Worm (Caenorhabditis elegans): ENCODE data around the gene arx-4.

Gene arx-4

ce11 chrIII:872373-872772, 10.3 kb downstream of the arx-4 start, which contains the start of the genes T24C4.3 and clc-20:
Gene T24C4.3, minus strand, starts transcription at chrIII:872473.
Gene clc-20, plus strand, starts transcription at chrIII:872583.
- no peak for TF ChIP-seq ceh-43 (GFP tag; optimal IDR thresholded peaks at IDR 0.05)

DNA sequence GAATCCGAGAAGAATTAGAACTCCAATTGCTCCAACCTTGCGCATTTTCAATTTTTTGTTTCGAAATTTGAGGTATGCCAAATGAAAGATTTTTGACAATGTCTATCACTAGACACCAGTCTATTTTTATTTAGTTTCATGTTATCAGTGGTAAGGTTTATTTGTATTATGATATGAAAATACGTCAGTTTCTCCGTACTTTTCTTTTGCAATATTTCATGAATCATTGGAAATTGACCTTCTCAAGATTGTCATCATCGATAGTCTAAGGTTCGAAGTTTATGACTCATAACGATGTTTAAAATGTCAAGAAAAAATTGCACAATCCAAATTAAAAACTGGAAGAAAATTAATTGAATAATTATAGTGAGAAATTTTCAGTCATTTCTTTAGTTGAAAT, 11.3 kb downstream of the arx-4 start, which contains the start of gene clc-19:
TSS of gene clc-19 (minus strand) at position 135 of the 400 bp plus-strand sequence.
- TF ChIP-seq ces-1 (GFP tag; optimal IDR thresholded peaks at IDR 0.05) (no peak), mep-1 (tag; optimal IDR thresholded peaks at IDR 0.05) (no peak), cnd-1 (tag; optimal IDR thresholded peaks at IDR 0.05) (no peak), unc-120 (tag; optimal IDR thresholded peaks at IDR 0.05; ENCODE audit: poor library complexity, severe bottlenecking) (no peak), blmp-1 (tag; optimal IDR thresholded peaks at IDR 0.05) (no peak), flh-1 (GFP tag; optimal IDR thresholded peaks at IDR 0.05) (no peak), nhr-28 (tag; optimal IDR thresholded peaks at IDR 0.05) (no peak), lin-32 (GFP tag; optimal IDR thresholded peaks at IDR 0.05) (no peak), nhr-237 (tag; optimal IDR thresholded peaks at IDR 0.05) (no peak), ceh-39 (tag; optimal IDR thresholded peaks at IDR 0.05) (no peak)

- TF ChIP-seq mls-2 (tag; optimal IDR thresholded peaks at IDR 0.05) (no peak), mep-1 (tag; optimal IDR thresholded peaks at IDR 0.05) (no peak)
Measured at ce11 chrIII:879634-880033, 17.5 kb downstream of the arx-4 start, which contains the start of the genes T24C4.5 and ucr-2.3. Gene T24C4.5, minus strand, starts transcription at chrIII:879734. Gene ucr-2.3, plus strand, starts transcription at chrIII:879860.

DNA sequence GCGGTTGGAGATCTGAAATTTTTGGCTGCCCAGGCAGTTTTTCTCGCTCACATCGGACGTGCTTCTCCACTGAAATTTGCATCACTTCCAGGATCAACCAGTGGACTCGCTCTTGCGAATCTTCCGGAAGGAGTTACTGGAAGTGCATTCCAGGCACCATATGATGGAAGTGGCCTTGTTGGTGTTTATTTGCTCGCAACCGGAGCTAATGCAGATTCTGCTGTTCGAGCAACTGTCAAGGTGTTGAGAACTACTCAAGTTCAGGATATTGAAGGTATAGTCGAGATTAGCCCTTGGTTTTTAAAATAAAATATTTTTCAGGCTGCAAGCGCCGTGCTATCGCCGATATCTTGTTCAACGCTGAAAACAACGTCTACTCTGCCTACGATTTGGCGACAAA, 18.7 kb downstream of the arx-4 start:
- no peak for TF ChIP-seq drap-1 (GFP tag; optimal IDR thresholded peaks at IDR 0.05)

DNA sequence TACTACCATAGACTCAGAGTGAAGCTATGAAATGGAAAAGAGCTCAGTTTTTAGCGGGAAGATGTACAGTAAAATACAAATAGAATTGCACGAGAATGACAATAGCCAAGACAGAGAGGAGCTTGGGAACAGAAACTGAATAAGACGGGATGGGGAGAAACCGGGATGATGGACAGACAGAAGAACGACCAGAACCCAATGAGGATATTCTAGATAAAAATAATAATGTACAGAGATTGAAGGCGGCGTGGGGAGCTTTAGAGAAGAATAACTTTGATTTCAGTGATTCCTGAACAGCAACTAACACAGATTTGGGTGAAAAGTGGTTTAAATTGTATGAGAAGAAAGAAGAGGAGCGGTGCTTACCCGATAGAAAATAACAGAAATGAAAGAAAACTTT, 19.4 kb downstream of the arx-4 start:
- TF ChIP-seq lin-32 (GFP tag; optimal IDR thresholded peaks at IDR 0.05) (no peak), lsy-2 (tag; optimal IDR thresholded peaks at IDR 0.05) (no peak), snpc-4 (tag; optimal IDR thresholded peaks at IDR 0.05) (no peak), nhr-12 (tag; optimal IDR thresholded peaks at IDR 0.05) (no peak), nhr-76 (tag; optimal IDR thresholded peaks at IDR 0.05) (no peak), nhr-237 (tag; optimal IDR thresholded peaks at IDR 0.05) (no peak), drap-1 (GFP tag; optimal IDR thresholded peaks at IDR 0.05) (no peak), blmp-1 (tag; optimal IDR thresholded peaks at IDR 0.05) (no peak), M03D4.4 (tag; optimal IDR thresholded peaks at IDR 0.05) (no peak), ztf-11 (tag; optimal IDR thresholded peaks at IDR 0.05) (no peak), sem-2 (GFP tag; optimal IDR thresholded peaks at IDR 0.05) (no peak), mep-1 (tag; optimal IDR thresholded peaks at IDR 0.05) (no peak), zip-8 (tag; optimal IDR thresholded peaks at IDR 0.05) (no peak), nhr-28 (tag; optimal IDR thresholded peaks at IDR 0.05) (no peak), tbx-8 (GFP tag; optimal IDR thresholded peaks at IDR 0.05) (no peak), lin-13 (tag; optimal IDR thresholded peaks at IDR 0.05) (no peak), ceh-83 (GFP tag; optimal IDR thresholded peaks at IDR 0.05) (no peak), flh-1 (GFP tag; optimal IDR thresholded peaks at IDR 0.05) (no peak)

ce11 chrIII:883595-883994, 21.5 kb downstream of the arx-4 start:
- TF ChIP-seq unc-120 (tag; optimal IDR thresholded peaks at IDR 0.05; ENCODE audit: poor library complexity, severe bottlenecking) (no peak), lsy-2 (tag; optimal IDR thresholded peaks at IDR 0.05) (no peak), nhr-12 (tag; optimal IDR thresholded peaks at IDR 0.05) (no peak), ham-2 (GFP tag; optimal IDR thresholded peaks at IDR 0.05) (no peak), sptf-1 (tag; optimal IDR thresholded peaks at IDR 0.05) (no peak), flh-1 (GFP tag; optimal IDR thresholded peaks at IDR 0.05) (no peak), mep-1 (tag; optimal IDR thresholded peaks at IDR 0.05) (no peak), elt-3 (tag; optimal IDR thresholded peaks at IDR 0.05) (no peak), ztf-11 (tag; optimal IDR thresholded peaks at IDR 0.05) (no peak), cnd-1 (tag; optimal IDR thresholded peaks at IDR 0.05) (no peak), lin-32 (GFP tag; optimal IDR thresholded peaks at IDR 0.05) (no peak), zip-8 (tag; optimal IDR thresholded peaks at IDR 0.05) (no peak), unc-62 (GFP tag; optimal IDR thresholded peaks at IDR 0.05) (no peak)

ce11 chrIII:886726-887125, 24.6 kb downstream of the arx-4 start, which contains the start of gene zer-1:
Gene zer-1, minus strand, starts transcription at chrIII:886793.
- TF ChIP-seq mab-5 (tag; optimal IDR thresholded peaks at IDR 0.05), result no peak

All from whole organism, mixed stage, embryonic.